Worm (Caenorhabditis elegans) whole organism, L1 larva: ENCODE data around the gene K10B3.5.

Source experiments
- C04F5.9 ChIP-seq: sonication (generic microtip); optimal IDR thresholded peaks from 2 replicates; lab custom pipeline; 2016; ENCODE audit warnings: missing genetic modification characterization, missing compliant biosample characterization
- aha-1 ChIP-seq: fragments of 150-350 bp; optimal IDR thresholded peaks from 2 replicates; lab custom pipeline; 2014; ENCODE audit warnings: missing biosample characterization, missing genetic modification characterization
- aly-2 ChIP-seq: fragments of 150-350 bp; optimal IDR thresholded peaks from 2 replicates; lab custom pipeline; 2014; ENCODE audit warnings: missing biosample characterization, missing genetic modification characterization
- ama-1 ChIP-seq: fragments of 150-350 bp; optimal IDR thresholded peaks from 2 replicates; lab custom pipeline; 2014
- blmp-1 ChIP-seq: fragments of 150-350 bp; optimal IDR thresholded peaks from 2 replicates; lab custom pipeline; 2014; ENCODE audit warnings: missing biosample characterization, missing genetic modification characterization
- ceh-63 ChIP-seq: fragments of 200-800 bp; sonication (Bioruptor generic); optimal IDR thresholded peaks from 2 replicates; lab custom pipeline; 2018; ENCODE audit warnings: mild to moderate bottlenecking, missing genetic modification characterization, missing compliant biosample characterization
- ceh-8 ChIP-seq: fragments of 200-800 bp; sonication (Bioruptor generic); optimal IDR thresholded peaks from 2 replicates; lab custom pipeline; 2018; ENCODE audit warnings: mild to moderate bottlenecking, missing genetic modification characterization, moderate library complexity, missing compliant biosample characterization
- dpl-1 ChIP-seq, 3 experiments: fragments of 150-350 bp in 2 of 3; sonication (generic microtip) in 1 of 3; optimal IDR thresholded peaks; 2 replicates each; lab custom pipeline; 2014 to 2017; ENCODE audit warnings: missing biosample characterization in 3 of 3, missing genetic modification characterization in 3 of 3, missing genetic modification reagents in 3 of 3
- dsc-1 ChIP-seq: sonication (generic microtip); optimal IDR thresholded peaks from 2 replicates; lab custom pipeline; 2016; ENCODE audit warnings: mild to moderate bottlenecking, missing genetic modification characterization, missing compliant biosample characterization
- efl-1 ChIP-seq, 4 experiments: fragments of 150-350 bp; optimal IDR thresholded peaks in 3 of 4; peaks in 1 of 4; 1 replicate in 1 of 4; 2 replicates in 3 of 4; lab custom pipeline; 2014; ENCODE audit warnings: missing biosample characterization in 2 of 4, missing genetic modification characterization in 2 of 4, missing genetic modification reagents in 2 of 4
- efl-3 ChIP-seq: fragments of 200-800 bp; sonication (Bioruptor generic); optimal IDR thresholded peaks from 2 replicates; lab custom pipeline; 2018; ENCODE audit warnings: mild to moderate bottlenecking, missing genetic modification characterization, missing compliant biosample characterization
- elt-2 ChIP-seq: sonication (generic microtip); optimal IDR thresholded peaks from 2 replicates; lab custom pipeline; 2016; ENCODE audit warnings: missing genetic modification characterization, mild to moderate bottlenecking, inconsistent platforms, missing compliant biosample characterization, missing genetic modification reagents
- fkh-10 ChIP-seq: sonication (generic microtip); optimal IDR thresholded peaks from 2 replicates; lab custom pipeline; 2017; ENCODE audit warnings: missing biosample characterization, missing genetic modification reagents, missing genetic modification characterization
- fkh-8 ChIP-seq: sonication (generic microtip); optimal IDR thresholded peaks from 2 replicates; lab custom pipeline; 2016; ENCODE audit warnings: mild to moderate bottlenecking, missing genetic modification characterization, missing compliant biosample characterization
- grh-1 ChIP-seq: fragments of 200-800 bp; sonication (Bioruptor generic); IDR thresholded peaks from 2 replicates; pipeline ENCODE4 v1.3.6; 2022; ENCODE audit warnings: missing genetic modification reagents, missing genetic modification characterization, missing compliant biosample characterization
- hlh-4 ChIP-seq: sonication (generic microtip); optimal IDR thresholded peaks from 2 replicates; lab custom pipeline; 2016; ENCODE audit warnings: mild to moderate bottlenecking, missing genetic modification characterization, missing compliant biosample characterization
- irx-1 ChIP-seq: sonication (generic microtip); optimal IDR thresholded peaks from 2 replicates; lab custom pipeline; 2016; ENCODE audit warnings: missing genetic modification characterization, missing compliant biosample characterization
- jun-1 ChIP-seq: fragments of 150-350 bp; optimal IDR thresholded peaks from 2 replicates; lab custom pipeline; 2014; ENCODE audit warnings: missing biosample characterization, missing genetic modification reagents, missing genetic modification characterization
- lin-14 ChIP-seq: fragments of 200-800 bp; sonication (Bioruptor generic); optimal IDR thresholded peaks from 2 replicates; lab custom pipeline; 2018; ENCODE audit warnings: mild to moderate bottlenecking, missing genetic modification characterization, moderate library complexity, missing compliant biosample characterization
- lin-15B ChIP-seq: fragments of 150-350 bp; sonication (generic microtip); optimal IDR thresholded peaks from 3 replicates; lab custom pipeline; 2014; ENCODE audit warnings: missing biosample characterization, missing genetic modification characterization
- lin-35 ChIP-seq, 2 experiments: fragments of 150-350 bp; optimal IDR thresholded peaks; 2 replicates each; lab custom pipeline; 2014; ENCODE audit warnings: missing biosample characterization in 2 of 2, missing genetic modification characterization in 2 of 2, missing genetic modification reagents in 2 of 2
- lin-39 ChIP-seq: fragments of 150-350 bp; optimal IDR thresholded peaks from 2 replicates; lab custom pipeline; 2014; ENCODE audit warnings: missing biosample characterization, missing genetic modification reagents, missing genetic modification characterization
- lir-3 ChIP-seq: sonication (generic microtip); optimal IDR thresholded peaks from 2 replicates; lab custom pipeline; 2016; ENCODE audit warnings: mild to moderate bottlenecking, missing genetic modification characterization, moderate library complexity, missing compliant biosample characterization; ENCODE audit not compliant: poor library complexity
- mdl-1 ChIP-seq, 2 experiments: fragments of 150-350 bp; optimal IDR thresholded peaks; 2 replicates each; lab custom pipeline; 2014 to 2017; ENCODE audit warnings: missing biosample characterization in 2 of 2, missing genetic modification characterization in 2 of 2, inconsistent platforms in 1 of 2
- mep-1 ChIP-seq: fragments of 150-350 bp; optimal IDR thresholded peaks from 2 replicates; lab custom pipeline; 2014; ENCODE audit warnings: missing biosample characterization, missing genetic modification characterization
- nhr-11 ChIP-seq: fragments of 150-350 bp; optimal IDR thresholded peaks from 2 replicates; lab custom pipeline; 2014; ENCODE audit warnings: missing biosample characterization, missing genetic modification characterization
- nhr-20 ChIP-seq: sonication (generic microtip); optimal IDR thresholded peaks from 2 replicates; lab custom pipeline; 2016; ENCODE audit warnings: mild to moderate bottlenecking, missing genetic modification characterization, missing compliant biosample characterization
- nhr-237 ChIP-seq: fragments of 150-350 bp; optimal IDR thresholded peaks from 2 replicates; lab custom pipeline; 2014; ENCODE audit warnings: missing biosample characterization, missing genetic modification characterization
- nhr-71 ChIP-seq: sonication (generic microtip); optimal IDR thresholded peaks from 2 replicates; lab custom pipeline; 2016; ENCODE audit warnings: mild to moderate bottlenecking, missing genetic modification characterization, moderate library complexity, missing compliant biosample characterization
- nhr-76 ChIP-seq: sonication (generic microtip); optimal IDR thresholded peaks from 2 replicates; lab custom pipeline; 2017; ENCODE audit warnings: missing biosample characterization, missing genetic modification characterization
- nhr-84 ChIP-seq: sonication (generic microtip); optimal IDR thresholded peaks from 2 replicates; lab custom pipeline; 2017; ENCODE audit warnings: missing biosample characterization, missing genetic modification characterization
- nhr-85 ChIP-seq: sonication (generic microtip); peaks from one replicate; lab custom pipeline; 2016; ENCODE audit warnings: missing genetic modification characterization, inconsistent platforms, missing compliant biosample characterization
- nhr-90 ChIP-seq: sonication (generic microtip); optimal IDR thresholded peaks from 2 replicates; lab custom pipeline; 2016; ENCODE audit warnings: mild to moderate bottlenecking, missing genetic modification characterization, missing compliant biosample characterization; ENCODE audit not compliant: poor library complexity
- rnt-1 ChIP-seq: sonication (generic microtip); optimal IDR thresholded peaks from 2 replicates; lab custom pipeline; 2016; ENCODE audit warnings: mild to moderate bottlenecking, missing genetic modification characterization, moderate library complexity, missing compliant biosample characterization
- skn-1 ChIP-seq: fragments of 150-350 bp; optimal IDR thresholded peaks from 2 replicates; lab custom pipeline; 2014; ENCODE audit warnings: missing biosample characterization, missing genetic modification characterization
- snu-23 ChIP-seq: sonication (generic microtip); optimal IDR thresholded peaks from 2 replicates; lab custom pipeline; 2016; ENCODE audit warnings: missing genetic modification characterization, missing compliant biosample characterization
- swsn-7 ChIP-seq: sonication (generic microtip); optimal IDR thresholded peaks from 2 replicates; lab custom pipeline; 2016; ENCODE audit warnings: missing genetic modification characterization, missing compliant biosample characterization
- tbx-2 ChIP-seq: sonication (generic microtip); optimal IDR thresholded peaks from 2 replicates; lab custom pipeline; 2016; ENCODE audit warnings: missing genetic modification characterization, missing compliant biosample characterization
- unc-130 ChIP-seq: fragments of 150-350 bp; optimal IDR thresholded peaks from 2 replicates; lab custom pipeline; 2017; ENCODE audit warnings: missing biosample characterization, missing genetic modification characterization, inconsistent platforms
- unc-30 ChIP-seq: sonication (generic microtip); optimal IDR thresholded peaks from 2 replicates; lab custom pipeline; 2017; ENCODE audit warnings: missing biosample characterization, missing genetic modification characterization
- unc-98 ChIP-seq: fragments of 200-800 bp; sonication (Bioruptor generic); IDR thresholded peaks from 2 replicates; pipeline ENCODE4 v1.3.6; 2022; ENCODE audit warnings: missing genetic modification characterization, missing compliant biosample characterization
- xbp-1 ChIP-seq: sonication (generic microtip); optimal IDR thresholded peaks from 2 replicates; lab custom pipeline; 2016; ENCODE audit warnings: missing genetic modification characterization, missing compliant biosample characterization
- ztf-11 ChIP-seq, 2 experiments: sonication (generic microtip); optimal IDR thresholded peaks; 2 replicates each; lab custom pipeline; 2016 to 2017; ENCODE audit warnings: missing genetic modification characterization in 2 of 2, missing biosample characterization in 1 of 2, missing compliant biosample characterization in 1 of 2
- ztf-4 ChIP-seq: fragments of 150-350 bp; optimal IDR thresholded peaks from 2 replicates; lab custom pipeline; 2014; ENCODE audit warnings: missing biosample characterization, missing genetic modification characterization

Gene K10B3.5

DNA sequence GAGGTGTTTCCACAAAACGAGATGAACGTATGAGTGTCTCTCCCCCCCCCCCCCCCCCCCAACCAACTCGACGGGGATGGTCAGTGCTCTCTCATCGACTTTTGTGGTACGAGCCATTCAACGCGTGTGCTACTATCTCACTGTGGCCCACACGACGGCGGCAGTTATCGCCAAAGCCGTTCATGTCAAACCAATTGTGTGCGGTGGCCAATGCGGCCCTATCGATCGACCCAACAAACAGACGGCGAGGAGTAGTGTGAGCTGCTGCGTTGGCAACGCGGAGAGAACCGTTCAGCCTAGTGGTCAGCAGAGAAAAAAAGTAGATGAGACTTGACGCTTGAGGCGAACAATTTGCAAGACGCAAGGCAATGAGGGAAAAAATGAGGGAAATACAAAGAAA lies 3.5 kb downstream of the K10B3.5 start:
- TF ChIP-seq mep-1 (tag; lab: Kevin White, UChicago), result peak; percentile 34
- TF ChIP-seq lin-14 (GFP tag; lab: Kevin White, UChicago), result peak; percentile 57
- peak; percentile 9 for TF ChIP-seq nhr-71 (tag; lab: Kevin White, UChicago)
- TF ChIP-seq fkh-8 (tag; lab: Kevin White, UChicago), result peak; percentile 26
- no peak for TF ChIP-seq unc-30
- TF ChIP-seq nhr-20 (tag; lab: Kevin White, UChicago), result no peak
- TF ChIP-seq rnt-1 (tag; lab: Kevin White, UChicago), result peak; percentile 25
- TF ChIP-seq hlh-4 (tag; lab: Kevin White, UChicago), result no peak
- no peak for TF ChIP-seq aly-2
- TF ChIP-seq snu-23 (GFP tag; lab: Kevin White, UChicago), result peak; percentile 10
- TF ChIP-seq skn-1 (tag; lab: Kevin White, UChicago), result peak; percentile 16
- peak; percentile 18 for TF ChIP-seq dsc-1 (tag; lab: Kevin White, UChicago)
- no peak for TF ChIP-seq ama-1 (lab: Kevin White, UChicago)
- TF ChIP-seq fkh-10 (GFP tag; lab: Kevin White, UChicago), result no peak
- TF ChIP-seq tbx-2 (tag; lab: Kevin White, UChicago), result no peak

DNA sequence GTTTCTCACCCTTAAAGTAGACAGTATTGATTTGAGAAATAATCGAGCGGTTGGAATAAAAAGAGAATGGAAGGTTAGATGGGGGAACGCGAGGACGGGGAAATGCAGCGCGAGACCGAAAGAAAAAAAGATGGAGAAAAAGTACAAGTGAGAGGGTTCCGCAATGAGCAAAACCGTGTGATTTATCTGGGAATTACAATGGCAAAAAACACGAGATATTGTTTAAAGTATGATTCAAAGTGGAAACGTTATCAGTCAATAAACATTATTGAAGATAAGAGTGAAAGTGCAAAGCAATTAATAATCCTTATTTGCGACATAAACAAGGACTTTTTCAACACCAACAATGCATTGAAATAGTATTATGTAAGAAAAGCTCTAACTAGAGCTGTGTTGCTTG lies 4.1 kb downstream of the K10B3.5 start, which contains the start of gene ztf-13:
Gene ztf-13, minus strand, starts transcription at position 11 of the 400 bp plus-strand sequence.
- TF ChIP-seq nhr-71 (tag; lab: Kevin White, UChicago) (peak; percentile 27), elt-2 (tag; lab: Kevin White, UChicago) (peak; percentile 81), lin-35 (GFP tag; optimal IDR thresholded peaks at IDR 0.05; lab: Kevin White, UChicago) (peak in 1 of 2 experiments; percentile 0), lin-39 (tag; lab: Kevin White, UChicago) (no peak), lin-14 (GFP tag; lab: Kevin White, UChicago) (peak; percentile 28), jun-1 (tag; lab: Kevin White, UChicago) (peak; percentile 6), nhr-90 (tag; lab: Kevin White, UChicago) (peak; percentile 10), ztf-4 (no peak)

DNA sequence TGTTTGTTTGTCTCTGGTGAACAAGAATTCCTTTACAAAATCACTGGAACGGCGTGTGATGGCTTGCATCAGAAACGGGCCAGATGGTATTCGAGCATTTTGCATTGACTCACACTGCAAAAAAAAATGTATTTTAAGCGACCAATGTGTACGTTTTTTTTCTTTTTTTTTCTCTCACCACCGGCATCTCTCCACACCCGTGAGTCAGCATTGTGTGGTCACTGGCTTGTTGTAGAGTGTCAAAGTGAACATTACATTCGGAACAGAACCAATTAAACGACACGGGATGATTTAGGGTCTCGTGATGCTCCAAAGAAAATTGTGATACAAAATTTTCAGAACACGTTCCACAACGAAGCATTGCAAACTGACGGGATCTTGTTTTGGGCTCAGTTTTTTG lies 4.7 kb downstream of the K10B3.5 start:
- TF ChIP-seq unc-130, result no peak
- no peak for TF ChIP-seq elt-2 (tag; lab: Kevin White, UChicago)
- no peak for TF ChIP-seq efl-1 (optimal IDR thresholded peaks at IDR 0.05; lab: Kevin White, UChicago)
- TF ChIP-seq efl-1 (GFP tag; optimal IDR thresholded peaks at IDR 0.05 in 1 of 2; lab: Kevin White, UChicago), result peak in 1 of 2 experiments; percentile 73
- no peak for TF ChIP-seq C04F5.9
- TF ChIP-seq mdl-1 (tag; optimal IDR thresholded peaks at IDR 0.05; lab: Kevin White, UChicago), result no peak
- no peak for TF ChIP-seq nhr-84 (tag; lab: Kevin White, UChicago)

DNA sequence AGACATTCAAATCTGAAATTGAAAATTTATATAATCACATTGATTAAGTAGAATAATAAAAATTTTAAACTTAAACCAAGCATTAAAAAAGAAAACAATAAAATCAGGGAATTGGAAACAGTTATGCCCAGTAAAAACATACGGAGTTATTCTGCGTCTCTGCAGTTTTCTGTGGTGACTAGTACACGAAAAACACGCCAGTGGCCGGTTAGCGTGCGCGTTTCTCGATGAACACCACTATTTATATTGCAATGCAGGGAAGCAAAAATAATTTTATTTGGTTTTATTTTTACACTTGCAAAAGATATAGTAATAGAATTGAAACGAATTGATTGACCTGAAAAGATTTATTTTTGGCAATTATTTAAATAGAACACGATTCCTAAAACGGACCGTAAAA lies 6.4 kb downstream of the K10B3.5 start, which contains the start of gene sec-3:
Gene sec-3, minus strand, starts transcription at position 21 of the 400 bp plus-strand sequence.
- TF ChIP-seq lir-3 (tag; lab: Kevin White, UChicago) (peak; percentile 62), snu-23 (GFP tag; lab: Kevin White, UChicago) (peak; percentile 95), ztf-11 (tag; optimal IDR thresholded peaks at IDR 0.05; lab: Kevin White, UChicago) (peak in 1 of 2 experiments; percentile 51), dsc-1 (tag; lab: Kevin White, UChicago) (peak; percentile 92), unc-98 (no peak), tbx-2 (tag; lab: Kevin White, UChicago) (peak; percentile 90), nhr-84 (tag; lab: Kevin White, UChicago) (no peak), xbp-1 (tag; lab: Kevin White, UChicago) (peak; percentile 90), swsn-7 (tag; lab: Kevin White, UChicago) (peak; percentile 92), fkh-10 (GFP tag; lab: Kevin White, UChicago) (peak; percentile 43), fkh-8 (tag; lab: Kevin White, UChicago) (peak; percentile 67), unc-30 (no peak), nhr-90 (tag; lab: Kevin White, UChicago) (peak; percentile 94), nhr-71 (tag; lab: Kevin White, UChicago) (peak; percentile 93), nhr-85 (tag; lab: Kevin White, UChicago) (peak; percentile 88), blmp-1 (tag; lab: Kevin White, UChicago) (peak; percentile 77), ztf-4 (peak; percentile 57), nhr-11 (tag; lab: Kevin White, UChicago) (peak; percentile 65), ceh-63 (GFP tag; lab: Kevin White, UChicago) (no peak), elt-2 (tag; lab: Kevin White, UChicago) (peak; percentile 85), grh-1 (GFP tag; lab: Robert Waterston, UW) (peak; percentile 70), lin-15B (tag; lab: Kevin White, UChicago) (no peak), dpl-1 (GFP tag; optimal IDR thresholded peaks at IDR 0.05; lab: Kevin White, UChicago) (peak; percentile 67 to 82 (median 80)), efl-3 (GFP tag; lab: Kevin White, UChicago) (no peak), irx-1 (peak; percentile 83), aly-2 (peak; percentile 75), mdl-1 (tag; optimal IDR thresholded peaks at IDR 0.05; lab: Kevin White, UChicago) (peak in 1 of 2 experiments; percentile 76), aha-1 (tag; lab: Kevin White, UChicago) (peak; percentile 40), ceh-8 (GFP tag; lab: Kevin White, UChicago) (peak; percentile 66), nhr-237 (peak; percentile 69), nhr-76 (tag; lab: Kevin White, UChicago) (peak; percentile 16)
